Worm (Caenorhabditis elegans): ENCODE measurements around the gene mcm-6.

mcm-6 gene

DNA sequence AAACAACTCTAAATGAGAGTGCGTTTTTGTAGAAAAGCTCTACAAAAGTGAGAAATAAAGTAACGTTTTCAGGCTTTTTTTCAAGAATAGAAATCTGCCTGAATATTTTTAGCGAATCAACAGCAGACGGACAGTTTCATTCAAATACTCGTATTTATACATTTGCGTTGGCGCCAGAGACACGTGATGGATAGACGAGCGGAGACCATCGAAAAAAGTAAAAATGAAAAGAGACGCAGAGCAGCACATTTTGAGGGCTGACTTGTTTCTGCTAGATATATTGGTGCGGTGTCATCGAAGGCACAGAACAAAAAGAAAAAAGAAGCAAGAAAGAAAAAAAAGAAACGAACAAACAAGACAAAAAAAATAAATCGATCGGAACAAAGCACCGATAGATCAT is 31.8 kb downstream of the mcm-6 start:
- TF ChIP-seq fos-1 (tag; optimal IDR thresholded peaks at IDR 0.05) = peak; percentile 3
- no peak for TF ChIP-seq aly-2 (tag; optimal IDR thresholded peaks at IDR 0.05)
- peak; percentile 34 for TF ChIP-seq unc-55 (GFP tag; optimal IDR thresholded peaks at IDR 0.05)
- peak; percentile 18 for TF ChIP-seq lin-13 (GFP tag; optimal IDR thresholded peaks at IDR 0.05)
- no peak for TF ChIP-seq nhr-23 (tag; optimal IDR thresholded peaks at IDR 0.05)
- TF ChIP-seq lsy-2 (tag; optimal IDR thresholded peaks at IDR 0.05) = peak in 1 of 2 experiments; percentile 79
- TF ChIP-seq unc-39 (tag; optimal IDR thresholded peaks at IDR 0.05) = no peak
- TF ChIP-seq sma-3 (GFP tag; optimal IDR thresholded peaks at IDR 0.05) = peak; percentile 46
- no peak for TF ChIP-seq nhr-237 (tag; optimal IDR thresholded peaks at IDR 0.05)
- TF ChIP-seq sem-4 (tag; optimal IDR thresholded peaks at IDR 0.05) = peak; percentile 6
- TF ChIP-seq ZK546.5 (tag; optimal IDR thresholded peaks at IDR 0.05) = no peak
- TF ChIP-seq C34F6.9 (tag; optimal IDR thresholded peaks at IDR 0.05) = peak; percentile 71
- TF ChIP-seq ztf-4 (tag; optimal IDR thresholded peaks at IDR 0.05) = peak; percentile 65
- peak in 1 of 2 experiments; percentile 46 for TF ChIP-seq mdl-1 (tag; optimal IDR thresholded peaks at IDR 0.05)
- peak; percentile 61 for TF ChIP-seq F13H6.1 (tag; optimal IDR thresholded peaks at IDR 0.05)
- no peak for TF ChIP-seq R02D3.7 (tag; optimal IDR thresholded peaks at IDR 0.05)
- TF ChIP-seq ceh-16 (tag; optimal IDR thresholded peaks at IDR 0.05) = no peak
- peak; percentile 23 for TF ChIP-seq gmeb-1 (tag; optimal IDR thresholded peaks at IDR 0.05)
- peak; percentile 82 for TF ChIP-seq Y55F3AM.14 (GFP tag; optimal IDR thresholded peaks at IDR 0.05)
- TF ChIP-seq ama-1 (optimal IDR thresholded peaks at IDR 0.05) = peak; percentile 93
- TF ChIP-seq sma-9 (GFP tag; optimal IDR thresholded peaks at IDR 0.05) = peak; percentile 52
- no peak for TF ChIP-seq sma-9 (tag; optimal IDR thresholded peaks at IDR 0.05)
- TF ChIP-seq mab-5 (tag; optimal IDR thresholded peaks at IDR 0.05) = peak; percentile 32
- TF ChIP-seq crh-2 (tag; optimal IDR thresholded peaks at IDR 0.05) = peak; percentile 68
- TF ChIP-seq nhr-129 (tag; optimal IDR thresholded peaks at IDR 0.05) = peak; percentile 83

DNA sequence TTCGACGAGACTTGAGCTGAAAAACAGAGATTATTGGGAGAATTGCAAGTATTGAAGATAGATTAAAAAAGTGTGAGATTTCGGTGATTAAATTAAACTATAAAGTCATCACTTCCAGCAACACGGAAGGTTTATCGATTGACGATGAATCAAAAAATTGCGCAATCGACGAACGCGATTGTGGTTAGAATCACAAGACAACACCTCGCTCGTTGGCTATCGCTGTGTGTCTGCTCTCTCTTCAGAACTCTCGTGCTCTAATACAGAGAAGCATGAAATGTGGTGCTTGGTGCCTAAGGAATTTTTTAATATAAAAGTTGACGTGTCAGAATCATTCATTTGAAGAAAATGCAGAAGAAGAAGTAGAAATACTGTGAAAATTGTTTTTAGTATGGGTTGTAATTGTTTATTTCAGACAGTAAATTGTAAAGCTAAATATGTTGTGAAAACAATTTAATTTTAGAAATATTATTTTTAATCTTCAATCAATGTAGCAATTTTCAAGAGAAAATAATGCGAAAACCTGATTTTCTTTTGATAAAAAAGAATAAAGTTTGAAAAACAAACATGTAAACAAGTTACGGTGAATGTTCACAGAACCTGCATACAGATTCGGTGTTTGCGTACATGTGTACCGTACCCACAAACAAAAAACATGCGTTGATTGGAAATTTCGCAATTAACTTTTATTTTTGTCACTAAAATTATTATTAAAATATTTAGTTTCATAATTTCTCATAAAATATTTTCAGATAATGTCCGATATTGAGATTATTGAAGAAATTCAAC is 33.2 kb downstream of the mcm-6 start, which contains the start of the genes ZK632.10 and ZK632.11:
ZK632.10 (minus strand) TSS at position 560 of the 789 bp plus-strand sequence.
ZK632.11 (plus strand) TSS at position 753 of the 789 bp plus-strand sequence.
- TF ChIP-seq lin-13 (GFP tag; optimal IDR thresholded peaks at IDR 0.05) = peak; percentile 61
- TF ChIP-seq lsy-2 (tag; optimal IDR thresholded peaks at IDR 0.05) = peak; percentile 86 to 99
- TF ChIP-seq crh-2 (tag; optimal IDR thresholded peaks at IDR 0.05) = peak; percentile 30
- peak; percentile 16 for TF ChIP-seq ztf-4 (tag; optimal IDR thresholded peaks at IDR 0.05)
- TF ChIP-seq gmeb-1 (tag; optimal IDR thresholded peaks at IDR 0.05) = peak; percentile 25
- TF ChIP-seq nhr-25 (tag; optimal IDR thresholded peaks at IDR 0.05) = peak; percentile 9
- no peak for TF ChIP-seq unc-62 (GFP tag; optimal IDR thresholded peaks at IDR 0.05)
- TF ChIP-seq C34F6.9 (tag; optimal IDR thresholded peaks at IDR 0.05) = peak; percentile 81
- TF ChIP-seq sma-3 (GFP tag; optimal IDR thresholded peaks at IDR 0.05) = peak; percentile 36
- peak; percentile 33 for TF ChIP-seq fos-1 (tag; optimal IDR thresholded peaks at IDR 0.05)
- TF ChIP-seq nhr-11 (tag; optimal IDR thresholded peaks at IDR 0.05) = no peak
- TF ChIP-seq unc-55 (GFP tag; optimal IDR thresholded peaks at IDR 0.05) = peak; percentile 93
- peak; percentile 44 for TF ChIP-seq nhr-129 (tag; optimal IDR thresholded peaks at IDR 0.05)
- peak; percentile 7 for TF ChIP-seq egl-27 (tag; optimal IDR thresholded peaks at IDR 0.05)
- no peak for TF ChIP-seq R02D3.7 (tag; optimal IDR thresholded peaks at IDR 0.05)

ce11 chrIII:9830502-9830901 is 36.3 kb downstream of the mcm-6 start, which contains the start of gene ZK632.12:
TSS of gene ZK632.12 (plus strand) at chrIII:9830802.
- TF ChIP-seq dmd-4 (tag; optimal IDR thresholded peaks at IDR 0.05) (no peak), nhr-12 (tag; optimal IDR thresholded peaks at IDR 0.05) (no peak), elt-3 (tag; optimal IDR thresholded peaks at IDR 0.05) (no peak), ceh-82 (tag; optimal IDR thresholded peaks at IDR 0.05) (no peak), lin-11 (tag; optimal IDR thresholded peaks at IDR 0.05) (no peak), nhr-11 (tag; optimal IDR thresholded peaks at IDR 0.05) (no peak), lin-13 (GFP tag; optimal IDR thresholded peaks at IDR 0.05) (no peak), gmeb-1 (tag; optimal IDR thresholded peaks at IDR 0.05) (no peak), F13H6.1 (tag; optimal IDR thresholded peaks at IDR 0.05) (no peak), crh-2 (tag; optimal IDR thresholded peaks at IDR 0.05) (no peak), ztf-11 (tag; optimal IDR thresholded peaks at IDR 0.05) (no peak), Y55F3AM.14 (GFP tag; optimal IDR thresholded peaks at IDR 0.05) (no peak), sma-3 (GFP tag; optimal IDR thresholded peaks at IDR 0.05) (no peak), ZK546.5 (tag; optimal IDR thresholded peaks at IDR 0.05) (no peak), elt-1 (tag; optimal IDR thresholded peaks at IDR 0.05) (no peak), snpc-4 (tag; optimal IDR thresholded peaks at IDR 0.05) (no peak), mdl-1 (tag; optimal IDR thresholded peaks at IDR 0.05) (no peak), R02D3.7 (tag; optimal IDR thresholded peaks at IDR 0.05) (no peak)
